Fruit fly (Drosophila melanogaster) whole organism, embryonic: Measurements from ENCODE around the gene CG6048.
A peak's percentile ranks its signal among the peaks of the same experiment; 100 is the strongest.

Source experiments
- Atf-2 ChIP-seq: fragments of 200-800 bp; sonication (Bioruptor generic); optimal IDR thresholded peaks from 2 replicates; lab custom pipeline; 2016; ENCODE audit warnings: missing biosample characterization, missing genetic modification characterization
- BEAF-32 ChIP-seq: fragments of 200-800 bp; sonication (Bioruptor generic); optimal IDR thresholded peaks from 3 replicates; lab custom pipeline; 2017; ENCODE audit warnings: missing biosample characterization, missing genetic modification characterization, mild to moderate bottlenecking, moderate library complexity, missing genetic modification reagents
- Blimp-1 ChIP-seq: fragments of 200-800 bp; sonication (Bioruptor generic); optimal IDR thresholded peaks from 3 replicates; lab custom pipeline; 2018; ENCODE audit warnings: missing biosample characterization, missing genetic modification characterization, mild to moderate bottlenecking, moderate library complexity, missing genetic modification reagents
- BtbVII ChIP-seq: fragments of 200-800 bp; sonication (Bioruptor generic); optimal IDR thresholded peaks from 3 replicates; lab custom pipeline; 2017; ENCODE audit warnings: missing biosample characterization, mild to moderate bottlenecking, missing genetic modification characterization
- CG10147 ChIP-seq: fragments of 200-800 bp; sonication (Bioruptor generic); optimal IDR thresholded peaks from 2 replicates; lab custom pipeline; 2019; ENCODE audit warnings: missing biosample characterization, mild to moderate bottlenecking, missing genetic modification characterization, moderate library complexity
- CG10959 ChIP-seq: fragments of 200-800 bp; sonication (Bioruptor generic); IDR thresholded peaks from 2 replicates; pipeline ENCODE4 v1.3.6; 2022; ENCODE audit warnings: missing biosample characterization, missing genetic modification characterization
- CG1529 ChIP-seq: fragments of 200-800 bp; sonication (Bioruptor generic); optimal IDR thresholded peaks from 3 replicates; lab custom pipeline; 2018; ENCODE audit warnings: missing biosample characterization, missing genetic modification characterization
- CG15696 ChIP-seq: fragments of 200-800 bp; sonication (Bioruptor generic); optimal IDR thresholded peaks from 2 replicates; lab custom pipeline; 2019; ENCODE audit warnings: missing biosample characterization, mild to moderate bottlenecking, missing genetic modification characterization, moderate library complexity
- CG1602 ChIP-seq: fragments of 200-800 bp; sonication (Bioruptor generic); optimal IDR thresholded peaks from 3 replicates; lab custom pipeline; 2016; ENCODE audit warnings: missing biosample characterization, missing genetic modification characterization
- CG16815 ChIP-seq: fragments of 200-800 bp; sonication (Bioruptor generic); optimal IDR thresholded peaks from 3 replicates; lab custom pipeline; 2017; ENCODE audit warnings: missing biosample characterization, mild to moderate bottlenecking, missing genetic modification characterization
- CG2120 ChIP-seq: fragments of 200-800 bp; sonication (Bioruptor generic); optimal IDR thresholded peaks from 3 replicates; lab custom pipeline; 2016; ENCODE audit warnings: missing biosample characterization, missing genetic modification characterization
- CG2202 ChIP-seq: fragments of 200-800 bp; sonication (Bioruptor generic); optimal IDR thresholded peaks from 2 replicates; lab custom pipeline; 2018; ENCODE audit warnings: missing biosample characterization, mild to moderate bottlenecking, missing genetic modification characterization
- CG3281 ChIP-seq: fragments of 200-800 bp; sonication (Bioruptor generic); optimal IDR thresholded peaks from 3 replicates; lab custom pipeline; 2017; ENCODE audit warnings: missing biosample characterization, mild to moderate bottlenecking, missing genetic modification characterization
- CG34422 ChIP-seq: fragments of 200-800 bp; sonication (Bioruptor generic); IDR thresholded peaks from 3 replicates; pipeline ENCODE4 v1.3.6; 2022; ENCODE audit warnings: missing biosample characterization, missing genetic modification characterization
- CG4707 ChIP-seq: fragments of 200-800 bp; sonication (Bioruptor generic); optimal IDR thresholded peaks from 2 replicates; lab custom pipeline; 2018; ENCODE audit warnings: missing biosample characterization, mild to moderate bottlenecking, missing genetic modification characterization, moderate library complexity
- CG7786 ChIP-seq: fragments of 200-800 bp; sonication (Bioruptor generic); optimal IDR thresholded peaks from 2 replicates; lab custom pipeline; 2016; ENCODE audit warnings: missing biosample characterization, missing genetic modification characterization
- CG8290 ChIP-seq, 3 experiments: fragments of 200-800 bp; sonication (Bioruptor generic); optimal IDR thresholded peaks; 2 replicates each; lab custom pipeline; 2016 to 2019; ENCODE audit warnings: missing biosample characterization in 3 of 3, missing genetic modification characterization in 3 of 3, mild to moderate bottlenecking in 2 of 3, moderate library complexity in 1 of 3
- CG8478 ChIP-seq: fragments of >200 bp; optimal IDR thresholded peaks from 2 replicates; lab custom pipeline; 2018
- CG8765 ChIP-seq: fragments of 200-800 bp; sonication (Bioruptor generic); IDR thresholded peaks from 2 replicates; pipeline ENCODE4 v1.3.6; 2022; ENCODE audit warnings: missing biosample characterization, missing genetic modification characterization
- Ets65A ChIP-seq: fragments of 200-800 bp; sonication (Bioruptor generic); peaks from one replicate; lab custom pipeline; 2016; ENCODE audit warnings: missing biosample characterization, missing genetic modification characterization
- Fer2 ChIP-seq: fragments of 200-800 bp; sonication (Bioruptor generic); optimal IDR thresholded peaks from 2 replicates; lab custom pipeline; 2018; ENCODE audit warnings: missing biosample characterization, mild to moderate bottlenecking, missing genetic modification characterization, moderate library complexity
- Hand ChIP-seq: fragments of 200-800 bp; sonication (Bioruptor generic); optimal IDR thresholded peaks from 2 replicates; lab custom pipeline; 2017; ENCODE audit warnings: mild to moderate bottlenecking, missing biosample characterization, missing genetic modification reagents, missing genetic modification characterization
- Med ChIP-seq: fragments of 200-800 bp; sonication (Bioruptor generic); peaks from one replicate; lab custom pipeline; 2016; ENCODE audit warnings: missing biosample characterization, missing genetic modification characterization, mild to moderate bottlenecking, inconsistent platforms, moderate library complexity
- Mrtf ChIP-seq: fragments of 200-800 bp; sonication (Bioruptor generic); IDR thresholded peaks from 3 replicates; pipeline ENCODE4 v1.3.6; 2022; ENCODE audit warnings: missing biosample characterization, missing genetic modification characterization
- Ravus ChIP-seq: fragments of 200-800 bp; sonication (Bioruptor generic); IDR thresholded peaks from 2 replicates; pipeline ENCODE4 v1.3.6; 2022; ENCODE audit warnings: missing biosample characterization, missing genetic modification characterization
- Taf1 ChIP-seq: fragments of 200-800 bp; sonication (Bioruptor generic); IDR thresholded peaks from 2 replicates; pipeline ENCODE4 v1.3.6; 2022; ENCODE audit warnings: missing biosample characterization, missing genetic modification characterization
- Tbp ChIP-seq: fragments of >200 bp; optimal IDR thresholded peaks from 2 replicates; lab custom pipeline; 2018; ENCODE audit warnings: missing biosample characterization, missing genetic modification characterization
- Trl ChIP-seq, 3 experiments: fragments of >200 bp in 2 of 3; fragments of 200-800 bp in 1 of 3; sonication (Bioruptor generic) in 1 of 3; optimal IDR thresholded peaks; 2 replicates in 1 of 3; 3 replicates in 2 of 3; lab custom pipeline; 2016 to 2017; ENCODE audit warnings: missing biosample characterization in 1 of 3, missing genetic modification characterization in 1 of 3
- bbx ChIP-seq: fragments of 200-800 bp; sonication (Bioruptor generic); IDR thresholded peaks from 2 replicates; pipeline ENCODE4 v1.3.6; 2022; ENCODE audit warnings: missing biosample characterization, missing genetic modification characterization; ENCODE audit not compliant: partially characterized antibody
- bsh ChIP-seq, 2 experiments: fragments of 200-800 bp; sonication (Bioruptor generic); optimal IDR thresholded peaks; 2 replicates each; lab custom pipeline; 2017 to 2018; ENCODE audit warnings: mild to moderate bottlenecking in 2 of 2, missing biosample characterization in 2 of 2, missing genetic modification characterization in 2 of 2, moderate library complexity in 1 of 2
- chn ChIP-seq: fragments of 200-800 bp; sonication (Bioruptor generic); optimal IDR thresholded peaks from 2 replicates; lab custom pipeline; 2016; ENCODE audit warnings: missing biosample characterization, missing genetic modification characterization
- dysf ChIP-seq: fragments of 200-800 bp; sonication (Bioruptor generic); IDR thresholded peaks from 3 replicates; pipeline ENCODE4 v1.3.6; 2022; ENCODE audit warnings: missing biosample characterization, missing genetic modification characterization
- emc ChIP-seq: fragments of 200-800 bp; sonication (Bioruptor generic); optimal IDR thresholded peaks from 2 replicates; lab custom pipeline; 2016; ENCODE audit warnings: missing biosample characterization, missing genetic modification characterization
- eve ChIP-seq, 2 experiments: fragments of >200 bp; optimal IDR thresholded peaks; 2 replicates each; lab custom pipeline; 2017; ENCODE audit warnings: missing biosample characterization in 2 of 2, missing genetic modification characterization in 2 of 2
- fd3F ChIP-seq: fragments of 200-800 bp; sonication (Bioruptor generic); optimal IDR thresholded peaks from 2 replicates; lab custom pipeline; 2018; ENCODE audit warnings: missing biosample characterization, mild to moderate bottlenecking, missing genetic modification characterization, moderate library complexity
- h ChIP-seq: fragments of >200 bp; optimal IDR thresholded peaks from 2 replicates; lab custom pipeline; 2017
- nom ChIP-seq: fragments of 200-800 bp; sonication (Bioruptor generic); optimal IDR thresholded peaks from 2 replicates; lab custom pipeline; 2017; ENCODE audit warnings: missing biosample characterization, missing genetic modification characterization, mild to moderate bottlenecking, moderate library complexity, missing genetic modification reagents
- pan ChIP-seq, 4 experiments: fragments of >200 bp in 3 of 4; fragments of 200-800 bp in 1 of 4; sonication (Bioruptor generic) in 1 of 4; optimal IDR thresholded peaks in 3 of 4; IDR thresholded peaks in 1 of 4; 2 replicates each; pipeline versions ENCODE4 v1.3.6 to Lab custom; 2017 to 2022; ENCODE audit warnings: missing biosample characterization in 2 of 4, missing genetic modification characterization in 2 of 4, mixed read lengths in 1 of 4
- pnt ChIP-seq: fragments of 200-800 bp; sonication (Bioruptor generic); optimal IDR thresholded peaks from 3 replicates; lab custom pipeline; 2016; ENCODE audit warnings: missing biosample characterization, missing genetic modification characterization
- sim ChIP-seq: fragments of 200-800 bp; sonication (Bioruptor generic); IDR thresholded peaks from 2 replicates; pipeline ENCODE4 v1.3.6; 2022; ENCODE audit warnings: missing biosample characterization, missing genetic modification characterization
- so ChIP-seq: fragments of 200-800 bp; sonication (Bioruptor generic); IDR thresholded peaks from 3 replicates; pipeline ENCODE4 v1.3.6; 2022; ENCODE audit warnings: missing biosample characterization, missing genetic modification characterization
- sob ChIP-seq: fragments of 200-800 bp; sonication (Bioruptor generic); IDR thresholded peaks from 2 replicates; pipeline ENCODE4 v1.3.6; 2022; ENCODE audit warnings: missing biosample characterization, missing genetic modification characterization
- sqz ChIP-seq: fragments of 200-800 bp; sonication (Bioruptor generic); optimal IDR thresholded peaks from 3 replicates; lab custom pipeline; 2018; ENCODE audit warnings: missing biosample characterization, mild to moderate bottlenecking, missing genetic modification characterization
- ssp ChIP-seq: fragments of 200-800 bp; sonication (Bioruptor generic); IDR thresholded peaks from 2 replicates; pipeline ENCODE4 v1.3.6; 2022; ENCODE audit warnings: missing biosample characterization, missing genetic modification characterization
- tgo ChIP-seq: fragments of 200-800 bp; sonication (Bioruptor generic); IDR thresholded peaks from 3 replicates; pipeline ENCODE4 v1.3.6; 2022; ENCODE audit warnings: missing biosample characterization, missing genetic modification characterization
- tll ChIP-seq, 2 experiments: fragments of 200-800 bp in 1 of 2; fragments of >200 bp in 1 of 2; sonication (Bioruptor generic) in 1 of 2; optimal IDR thresholded peaks; 2 replicates each; lab custom pipeline; 2017 to 2019; ENCODE audit warnings: missing biosample characterization in 2 of 2, missing genetic modification characterization in 2 of 2, mild to moderate bottlenecking in 1 of 2, moderate library complexity in 1 of 2
- zen2 ChIP-seq: fragments of 200-800 bp; sonication (Bioruptor generic); IDR thresholded peaks from 3 replicates; pipeline ENCODE4 v1.3.6; 2022; ENCODE audit warnings: missing biosample characterization, missing genetic modification characterization; ENCODE audit not compliant: partially characterized antibody

CG6048 gene

DNA sequence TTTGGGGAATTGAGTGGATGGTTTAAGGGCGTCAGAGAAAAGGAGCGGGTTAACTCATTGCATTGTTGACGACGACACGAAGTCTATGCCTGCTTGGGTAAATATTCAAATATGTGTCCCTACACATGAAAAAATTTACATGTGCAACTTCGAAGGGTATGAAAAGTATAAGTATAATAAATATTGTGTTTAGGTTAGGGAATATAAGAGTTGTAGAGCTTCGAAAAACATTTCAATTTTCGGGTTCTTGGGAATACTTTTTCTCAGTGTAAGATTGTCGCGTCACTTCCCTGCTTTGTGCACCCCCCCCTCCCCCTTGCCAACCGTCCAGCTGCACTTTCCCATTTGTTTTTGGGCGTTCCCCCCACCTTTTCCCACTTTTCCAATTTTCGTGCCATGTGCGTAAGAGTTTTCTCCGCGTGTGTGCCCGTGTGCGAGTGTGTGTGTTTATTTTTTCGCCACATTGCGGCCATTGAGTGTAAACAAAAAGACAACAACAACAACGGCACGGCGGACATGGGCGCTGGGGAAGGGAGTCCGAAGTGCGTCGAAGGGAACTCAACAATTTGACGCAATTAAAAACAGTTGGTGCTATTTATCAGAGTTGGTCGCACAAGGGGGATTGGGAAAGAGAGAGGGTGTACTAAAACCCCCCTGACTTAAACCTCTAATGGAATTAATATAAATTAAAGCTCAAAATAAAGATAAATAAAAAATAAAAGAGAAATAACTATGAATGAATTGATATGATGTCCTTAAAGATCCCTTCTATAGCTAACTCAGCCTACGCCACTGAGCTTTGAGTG is 17.7 kb downstream of the CG6048 start (continued):
- TF ChIP-seq Tbp (GFP tag; lab: Kevin White, UChicago), result no peak
- no peak for TF ChIP-seq emc
- TF ChIP-seq CG10959, result peak; percentile 35; the same call in 1 of the 2 replicates
- peak; percentile 51 for TF ChIP-seq ssp (GFP tag; lab: Robert Waterston, UW)
- TF ChIP-seq bbx (GFP tag; lab: Robert Waterston, UW), result 0 out of 2 replicates have a peak, but pooled peaks have one; percentile 6
- no peak; the same call in 1 of the 2 replicates for TF ChIP-seq sob (GFP tag; lab: Robert Waterston, UW)
- TF ChIP-seq sqz (GFP tag; lab: Kevin White, UChicago), result peak; percentile 45
- peak; percentile 8 for TF ChIP-seq chn
- TF ChIP-seq CG15696, result peak; percentile 31
- TF ChIP-seq Taf1 (GFP tag; lab: Robert Waterston, UW), result 0 out of 2 replicates have a peak, but pooled peaks have one; percentile 6
- peak; percentile 21; the same call in 1 of the 2 replicates for TF ChIP-seq sim (GFP tag; lab: Robert Waterston, UW)
- 0 out of 3 replicates have a peak, but pooled peaks have one; percentile 9 for TF ChIP-seq so (GFP tag; lab: Robert Waterston, UW)
- TF ChIP-seq pnt, result peak; percentile 28
- TF ChIP-seq CG10147 (GFP tag; lab: Kevin White, UChicago), result peak; percentile 23
- peak; percentile 6; the same call in 1 of the 2 replicates for TF ChIP-seq CG8765 (GFP tag; lab: Robert Waterston, UW)
- TF ChIP-seq CG7786 (GFP tag; lab: Kevin White, UChicago), result no peak
- peak; percentile 54 for TF ChIP-seq CG2120 (GFP tag; lab: Kevin White, UChicago)
- peak in 1 of 2 experiments; percentile 39 for TF ChIP-seq bsh (GFP tag; optimal IDR thresholded peaks at IDR 0.05; lab: Kevin White, UChicago)
- peak; percentile 4 for TF ChIP-seq fd3F (GFP tag; lab: Kevin White, UChicago)
- peak; percentile 38 for TF ChIP-seq tgo (GFP tag; lab: Robert Waterston, UW)
- TF ChIP-seq CG34422, result peak; percentile 38; the same call in 1 of the 3 replicates
- peak; percentile 11 for TF ChIP-seq CG2202 (tag; lab: Kevin White, UChicago)
- TF ChIP-seq eve (GFP tag; optimal IDR thresholded peaks at IDR 0.05; lab: Kevin White, UChicago), result peak in 1 of 2 experiments; percentile 16
- no peak for TF ChIP-seq nom
- TF ChIP-seq CG16815 (GFP tag; lab: Kevin White, UChicago), result peak; percentile 17
- no peak for TF ChIP-seq pan (optimal IDR thresholded peaks at IDR 0.05; lab: Kevin White, UChicago)
- peak in 1 of 2 experiments; percentile 48 for TF ChIP-seq pan (GFP tag; optimal IDR thresholded peaks at IDR 0.05 in 1 of 2, IDR thresholded peaks at IDR 0.05 in 1 of 2)
- TF ChIP-seq Hand (GFP tag; lab: Kevin White, UChicago), result peak; percentile 57
- peak; percentile 18 for TF ChIP-seq Blimp-1 (GFP tag; lab: Kevin White, UChicago)
- no peak for TF ChIP-seq Ravus (GFP tag; lab: Robert Waterston, UW)
- peak; percentile 13 for TF ChIP-seq CG1529
- TF ChIP-seq Mrtf (GFP tag; lab: Robert Waterston, UW), result 0 out of 3 replicates have a peak, but pooled peaks have one; percentile 4
- peak; percentile 15 for TF ChIP-seq CG3281 (GFP tag; lab: Kevin White, UChicago)

- TF ChIP-seq tll (GFP tag; optimal IDR thresholded peaks at IDR 0.05; lab: Kevin White, UChicago) (no peak), zen2 (GFP tag; lab: Robert Waterston, UW) (0 out of 3 replicates have a peak, but pooled peaks have one; percentile 39), Ets65A (GFP tag; lab: Kevin White, UChicago) (peak; percentile 58), CG4707 (GFP tag; lab: Kevin White, UChicago) (peak; percentile 91), CG8478 (no peak), CG1602 (GFP tag; lab: Kevin White, UChicago) (no peak), CG8290 (GFP tag; optimal IDR thresholded peaks at IDR 0.05; lab: Kevin White, UChicago) (no peak), CG8290 (tag; optimal IDR thresholded peaks at IDR 0.05; lab: Kevin White, UChicago) (peak in 1 of 2 experiments; percentile 12), h (lab: Kevin White, UChicago) (no peak), BEAF-32 (GFP tag; lab: Kevin White, UChicago) (no peak), Med (peak; percentile 56), Atf-2 (GFP tag; lab: Kevin White, UChicago) (no peak), BtbVII (no peak), Fer2 (tag; lab: Kevin White, UChicago) (no peak), Trl (optimal IDR thresholded peaks at IDR 0.05; lab: Kevin White, UChicago) (no peak), Trl (GFP tag; optimal IDR thresholded peaks at IDR 0.05; lab: Kevin White, UChicago) (no peak), dysf (GFP tag; lab: Robert Waterston, UW) (0 out of 3 replicates have a peak, but pooled peaks have one; percentile 3)
- TF ChIP-seq, all 482 proteins: peak for 6
Observed at dm6 chrX:5970666-5971057, 18.3 kb downstream of the CG6048 start.
